Worm (Caenorhabditis elegans): ENCODE results near the gene C45G9.4.

C45G9.4 gene

DNA sequence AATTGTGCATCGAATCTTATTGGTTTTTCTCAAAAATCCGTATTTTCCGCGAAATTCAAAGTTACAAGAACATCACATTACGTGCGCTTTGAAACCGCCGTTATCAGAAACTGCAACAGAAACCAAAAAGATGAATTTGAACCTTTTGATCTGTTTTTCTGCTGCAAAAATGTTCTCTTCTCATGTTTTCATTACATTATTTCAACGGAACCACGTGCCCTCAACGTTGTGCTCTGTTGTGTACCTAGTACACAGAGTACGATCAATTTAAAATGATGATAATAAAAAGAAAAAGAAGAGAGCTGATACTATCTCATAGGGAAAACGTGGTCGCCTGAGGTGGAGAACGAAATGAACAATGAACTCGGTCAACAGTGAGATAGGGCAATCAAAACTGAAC lies 15.6 kb downstream of the C45G9.4 start (continued):
- no peak for TF ChIP-seq egrh-3 (GFP tag; IDR thresholded peaks at IDR 0.05)
- TF ChIP-seq let-526 (GFP tag; IDR thresholded peaks at IDR 0.05): 0 out of 2 replicates have a peak, but pooled peaks have one; percentile 24
- no peak for TF ChIP-seq pbrm-1 (GFP tag; IDR thresholded peaks at IDR 0.05)
- no peak for TF ChIP-seq ceh-27 (GFP tag; optimal IDR thresholded peaks at IDR 0.05)
- no peak for TF ChIP-seq T07F8.4 (tag; optimal IDR thresholded peaks at IDR 0.05)
- no peak for TF ChIP-seq hrde-1 (tag; optimal IDR thresholded peaks at IDR 0.05; ENCODE audit: borderline replicate concordance)
- TF ChIP-seq F33H1.4 (GFP tag; IDR thresholded peaks at IDR 0.05): no peak
- TF ChIP-seq akir-1 (GFP tag; optimal IDR thresholded peaks at IDR 0.05): no peak
- no peak for TF ChIP-seq ztf-22 (GFP tag; optimal IDR thresholded peaks at IDR 0.05)
- TF ChIP-seq let-607 (tag; optimal IDR thresholded peaks at IDR 0.05): peak in 1 of 2 experiments; percentile 36
- TF ChIP-seq F57C9.4 (tag; optimal IDR thresholded peaks at IDR 0.05): no peak
- TF ChIP-seq ztf-28 (GFP tag; IDR thresholded peaks at IDR 0.05): no peak
- TF ChIP-seq Y53G8AR.9 (GFP tag; conservative IDR thresholded peaks at IDR 0.05): 0 out of 2 replicates have a peak, but pooled peaks have one; percentile 44
- TF ChIP-seq F52B5.7 (tag; optimal IDR thresholded peaks at IDR 0.05): no peak
- peak; percentile 76 for TF ChIP-seq nhr-80 (tag; optimal IDR thresholded peaks at IDR 0.05)
- peak; percentile 16; the same call in 1 of the 2 replicates for TF ChIP-seq hmg-1.2 (GFP tag; IDR thresholded peaks at IDR 0.05)
- no peak for TF ChIP-seq xnd-1 (tag; optimal IDR thresholded peaks at IDR 0.05)
- TF ChIP-seq C06A6.2 (GFP tag; conservative IDR thresholded peaks at IDR 0.05): 0 out of 2 replicates have a peak, but pooled peaks have one; percentile 31
- no peak for TF ChIP-seq lsy-27 (tag; optimal IDR thresholded peaks at IDR 0.05; ENCODE audit: borderline replicate concordance, insufficient read depth)
- TF ChIP-seq T26A5.8 (tag; optimal IDR thresholded peaks at IDR 0.05): no peak
- TF ChIP-seq F23B12.7 (tag; optimal IDR thresholded peaks at IDR 0.05; ENCODE audit: insufficient read depth): peak; percentile 15
- no peak for TF ChIP-seq ceh-100 (GFP tag; IDR thresholded peaks at IDR 0.05)
- no peak for TF ChIP-seq B0035.1 (tag; optimal IDR thresholded peaks at IDR 0.05)
- TF ChIP-seq rec-8 (tag; optimal IDR thresholded peaks at IDR 0.05): no peak
- TF ChIP-seq fkh-3 (tag; optimal IDR thresholded peaks at IDR 0.05): no peak
- no peak for TF ChIP-seq ccch-3 (GFP tag; optimal IDR thresholded peaks at IDR 0.05)
- TF ChIP-seq somi-1 (GFP tag; optimal IDR thresholded peaks at IDR 0.05): peak; percentile 85
- no peak for TF ChIP-seq nfya-1 (tag; optimal IDR thresholded peaks at IDR 0.05; ENCODE audit: borderline replicate concordance, insufficient read depth)
- TF ChIP-seq madf-6 (GFP tag; IDR thresholded peaks at IDR 0.05): no peak
- TF ChIP-seq mes-4 (tag; optimal IDR thresholded peaks at IDR 0.05): no peak
- peak; percentile 33; the same call in 1 of the 2 replicates for TF ChIP-seq cebp-1 (GFP tag; IDR thresholded peaks at IDR 0.05)
- TF ChIP-seq cebp-1 (tag; optimal IDR thresholded peaks at IDR 0.05): peak; percentile 61
- no peak for TF ChIP-seq Y79H2A.3 (GFP tag; conservative IDR thresholded peaks at IDR 0.05)
- no peak for TF ChIP-seq attf-6 (GFP tag; IDR thresholded peaks at IDR 0.05)
- TF ChIP-seq hmg-20 (GFP tag; IDR thresholded peaks at IDR 0.05): no peak
- TF ChIP-seq him-1 (tag; optimal IDR thresholded peaks at IDR 0.05): no peak
- no peak for TF ChIP-seq hlh-12 (tag; optimal IDR thresholded peaks at IDR 0.05)
- TF ChIP-seq F55B11.4 (tag; optimal IDR thresholded peaks at IDR 0.05; ENCODE audit: borderline replicate concordance, insufficient read depth): no peak
- no peak for TF ChIP-seq B0336.3 (GFP tag; IDR thresholded peaks at IDR 0.05)
- peak in 1 of 3 experiments; percentile 14 for TF ChIP-seq lin-35 (GFP tag; optimal IDR thresholded peaks at IDR 0.05)
- TF ChIP-seq ztf-26 (tag; optimal IDR thresholded peaks at IDR 0.05): peak; percentile 56
